Worm (Caenorhabditis elegans) whole organism, young adult: ENCODE measurements around the gene C24H11.1.
"Not testable (repeated sequence)": the region's sequence is repeated elsewhere in the genome, so short reads cannot be mapped to it uniquely, and the experiment has no call there.

Experiments used
- B0019.2 ChIP-seq: fragments of 200-800 bp; sonication (Bioruptor generic); conservative IDR thresholded peaks from 2 replicates; pipeline ENCODE4 v1.3.6; 2022; ENCODE audit warnings: missing genetic modification reagents, missing genetic modification characterization, missing compliant biosample characterization
- B0035.1 ChIP-seq: sonication (generic microtip); optimal IDR thresholded peaks from 2 replicates; lab custom pipeline; 2016; ENCODE audit warnings: missing genetic modification characterization, mild to moderate bottlenecking, missing compliant biosample characterization, missing genotype, missing genetic modification reagents
- B0336.3 ChIP-seq: fragments of 200-800 bp; sonication (Bioruptor generic); IDR thresholded peaks from 2 replicates; pipeline ENCODE4 v1.3.6; 2022; ENCODE audit warnings: missing genetic modification characterization, missing compliant biosample characterization
- C06A6.2 ChIP-seq: fragments of 200-800 bp; sonication (Bioruptor generic); conservative IDR thresholded peaks from 2 replicates; pipeline ENCODE4 v1.3.6; 2022; ENCODE audit warnings: missing genetic modification characterization, missing compliant biosample characterization
- D2030.7 ChIP-seq: fragments of 200-800 bp; sonication (Bioruptor generic); IDR thresholded peaks from 2 replicates; pipeline ENCODE4 v1.3.6; 2022; ENCODE audit warnings: missing genetic modification reagents, missing genetic modification characterization, missing compliant biosample characterization
- F10E7.11 ChIP-seq: sonication (generic microtip); optimal IDR thresholded peaks from 2 replicates; lab custom pipeline; 2017; ENCODE audit warnings: mild to moderate bottlenecking, missing genetic modification characterization, moderate library complexity, missing compliant biosample characterization
- F23B12.7 ChIP-seq: sonication (generic microtip); optimal IDR thresholded peaks from 2 replicates; lab custom pipeline; 2017; ENCODE audit warnings: missing genetic modification characterization, mild to moderate bottlenecking, missing compliant biosample characterization, antibody characterized with exemption, moderate library complexity; ENCODE audit not compliant: insufficient read depth
- F39B2.1 ChIP-seq: fragments of 200-800 bp; sonication (Bioruptor generic); IDR thresholded peaks from 2 replicates; pipeline ENCODE4 v1.3.6; 2022; ENCODE audit warnings: missing genetic modification reagents, missing genetic modification characterization, missing compliant biosample characterization
- F49E8.2 ChIP-seq: sonication (generic microtip); optimal IDR thresholded peaks from 3 replicates; lab custom pipeline; 2017; ENCODE audit warnings: missing genetic modification characterization, mild to moderate bottlenecking, missing compliant biosample characterization, antibody characterized with exemption, moderate library complexity; ENCODE audit not compliant: insufficient read depth
- F52B5.7 ChIP-seq: sonication (generic microtip); optimal IDR thresholded peaks from 2 replicates; lab custom pipeline; 2016; ENCODE audit warnings: mild to moderate bottlenecking, missing genetic modification characterization, missing compliant biosample characterization
- K11D2.4 ChIP-seq: fragments of 200-800 bp; sonication (Bioruptor generic); IDR thresholded peaks from 2 replicates; pipeline ENCODE4 v1.3.6; 2022; ENCODE audit warnings: missing genetic modification reagents, missing genetic modification characterization, missing compliant biosample characterization
- Y53F4B.3 ChIP-seq: fragments of 200-800 bp; sonication (Bioruptor generic); IDR thresholded peaks from 2 replicates; pipeline ENCODE4 v1.3.6; 2022; ENCODE audit warnings: missing genetic modification reagents, missing genetic modification characterization, missing compliant biosample characterization
- Y95B8A.8 ChIP-seq: fragments of 200-800 bp; sonication (Bioruptor generic); IDR thresholded peaks from 2 replicates; pipeline ENCODE4 v1.3.6; 2022; ENCODE audit warnings: missing genetic modification reagents, missing genetic modification characterization, missing compliant biosample characterization
- aptf-2 ChIP-seq: fragments of 200-800 bp; sonication (Bioruptor generic); conservative IDR thresholded peaks from 2 replicates; pipeline ENCODE4 v1.3.6; 2022; ENCODE audit warnings: missing genetic modification reagents, missing genetic modification characterization, missing compliant biosample characterization
- athp-1 ChIP-seq: sonication (generic microtip); optimal IDR thresholded peaks from 2 replicates; lab custom pipeline; 2017; ENCODE audit warnings: mild to moderate bottlenecking, missing genetic modification characterization, missing compliant biosample characterization
- ccch-3 ChIP-seq: fragments of 200-800 bp; sonication (Bioruptor generic); optimal IDR thresholded peaks from 2 replicates; lab custom pipeline; 2018; ENCODE audit warnings: mild to moderate bottlenecking, missing genetic modification characterization, missing compliant biosample characterization
- cebp-1 ChIP-seq, 2 experiments: fragments of 200-800 bp in 1 of 2; sonication (Bioruptor generic) in 1 of 2; sonication (generic microtip) in 1 of 2; IDR thresholded peaks in 1 of 2; optimal IDR thresholded peaks in 1 of 2; 2 replicates each; pipeline versions ENCODE4 v1.3.6 to Lab custom; 2017 to 2022; ENCODE audit warnings: missing compliant biosample characterization in 2 of 2, missing genetic modification characterization in 2 of 2, mild to moderate bottlenecking in 1 of 2, missing genetic modification reagents in 1 of 2, moderate library complexity in 1 of 2
- cebp-2 ChIP-seq: fragments of 200-800 bp; sonication (Bioruptor generic); IDR thresholded peaks from 2 replicates; pipeline ENCODE4 v1.3.6; 2022; ENCODE audit warnings: missing genetic modification characterization, missing compliant biosample characterization
- ceh-27 ChIP-seq: fragments of 200-800 bp; sonication (Bioruptor generic); optimal IDR thresholded peaks from 2 replicates; lab custom pipeline; 2018; ENCODE audit warnings: mild to moderate bottlenecking, missing genetic modification characterization, moderate library complexity, missing compliant biosample characterization
- ceh-40 ChIP-seq: fragments of 200-800 bp; sonication (Bioruptor generic); IDR thresholded peaks from 2 replicates; pipeline ENCODE4 v1.3.6; 2022; ENCODE audit warnings: missing genetic modification characterization, missing compliant biosample characterization
- efl-1 ChIP-seq: fragments of 150-350 bp; optimal IDR thresholded peaks from 2 replicates; lab custom pipeline; 2014; ENCODE audit warnings: missing biosample characterization, missing genetic modification reagents, missing genetic modification characterization
- egrh-3 ChIP-seq: fragments of 200-800 bp; sonication (Bioruptor generic); IDR thresholded peaks from 2 replicates; pipeline ENCODE4 v1.3.6; 2022; ENCODE audit warnings: missing genetic modification reagents, missing genetic modification characterization, missing compliant biosample characterization
- fkh-3 ChIP-seq: sonication (generic microtip); optimal IDR thresholded peaks from 2 replicates; lab custom pipeline; 2016; ENCODE audit warnings: mild to moderate bottlenecking, missing genetic modification characterization, missing compliant biosample characterization
- hrde-1 ChIP-seq: sonication (generic microtip); optimal IDR thresholded peaks from 2 replicates; lab custom pipeline; 2016; ENCODE audit warnings: missing genetic modification characterization, mild to moderate bottlenecking, missing compliant biosample characterization, moderate library complexity, missing genotype, missing genetic modification reagents, borderline replicate concordance
- let-607 ChIP-seq, 2 experiments: fragments of 200-800 bp in 1 of 2; sonication (Bioruptor generic) in 1 of 2; sonication (generic microtip) in 1 of 2; optimal IDR thresholded peaks; 2 replicates each; lab custom pipeline; 2016 to 2018; ENCODE audit warnings: mild to moderate bottlenecking in 2 of 2, missing compliant biosample characterization in 2 of 2, missing genetic modification characterization in 2 of 2, moderate library complexity in 2 of 2, missing genotype in 1 of 2
- lin-35 ChIP-seq, 3 experiments: fragments of 150-350 bp in 2 of 3; sonication (generic microtip) in 1 of 3; optimal IDR thresholded peaks; 2 replicates each; lab custom pipeline; 2014 to 2018; ENCODE audit warnings: missing biosample characterization in 3 of 3, missing genetic modification characterization in 3 of 3, missing genetic modification reagents in 3 of 3
- lin-54 ChIP-seq: fragments of 200-800 bp; sonication (Bioruptor generic); optimal IDR thresholded peaks from 2 replicates; lab custom pipeline; 2018; ENCODE audit warnings: mild to moderate bottlenecking, missing genetic modification characterization, missing compliant biosample characterization
- mcd-1 ChIP-seq: fragments of 200-800 bp; sonication (Bioruptor generic); IDR thresholded peaks from 2 replicates; pipeline ENCODE4 v1.3.6; 2022; ENCODE audit warnings: missing genetic modification reagents, missing genetic modification characterization, missing compliant biosample characterization
- mel-28 ChIP-seq: sonication (generic microtip); optimal IDR thresholded peaks from 2 replicates; lab custom pipeline; 2016; ENCODE audit warnings: borderline replicate concordance, mild to moderate bottlenecking, missing genetic modification characterization, missing compliant biosample characterization
- nhr-120 ChIP-seq: fragments of 200-800 bp; sonication (Bioruptor generic); IDR thresholded peaks from 2 replicates; pipeline ENCODE4 v1.3.6; 2022; ENCODE audit warnings: missing genetic modification characterization, missing compliant biosample characterization
- nhr-90 ChIP-seq: sonication (generic microtip); optimal IDR thresholded peaks from 2 replicates; lab custom pipeline; 2016; ENCODE audit warnings: missing genotype, mild to moderate bottlenecking, missing genetic modification characterization, missing compliant biosample characterization
- sea-2 ChIP-seq: fragments of 200-800 bp; sonication (Bioruptor generic); IDR thresholded peaks from 2 replicates; pipeline ENCODE4 v1.3.6; 2022; ENCODE audit warnings: missing genetic modification characterization, missing compliant biosample characterization
- snpc-1.3 ChIP-seq: sonication (generic microtip); optimal IDR thresholded peaks from 2 replicates; lab custom pipeline; 2017; ENCODE audit warnings: missing genetic modification characterization, mild to moderate bottlenecking, missing compliant biosample characterization, antibody characterized with exemption, moderate library complexity, missing genotype, missing genetic modification reagents; ENCODE audit not compliant: insufficient read depth
- snpc-3.4 ChIP-seq: sonication (generic microtip); optimal IDR thresholded peaks from 2 replicates; lab custom pipeline; 2017; ENCODE audit warnings: missing genetic modification characterization, mild to moderate bottlenecking, missing compliant biosample characterization, antibody characterized with exemption, moderate library complexity, missing genotype, missing genetic modification reagents
- tbx-9 ChIP-seq: sonication (generic microtip); optimal IDR thresholded peaks from 2 replicates; lab custom pipeline; 2016; ENCODE audit warnings: borderline replicate concordance, missing genetic modification characterization, inconsistent platforms, missing compliant biosample characterization

Gene C24H11.1

ce11 chrIII:11773581-11773980 lies 13.9 kb upstream of the C24H11.1 start, which contains the start of gene gbf-1:
Gene gbf-1 (minus strand): TSS chrIII:11773681.
- not testable (repeated sequence) for TF ChIP-seq D2030.7 (GFP tag; lab: Robert Waterston, UW); snpc-3.4 (tag; lab: Kevin White, UChicago); mel-28 (tag; lab: Kevin White, UChicago)
- TF ChIP-seq, all 124 proteins: peak for 0; not testable (repeated sequence) for 124

ce11 chrIII:11774508-11775000 lies 12.9 kb upstream of the C24H11.1 start, which contains the start of gene immp-1:
Gene immp-1 (plus strand): TSS chrIII:11774950.
- TF ChIP-seq F49E8.2 (tag; lab: Kevin White, UChicago) (no peak), ceh-27 (no peak), fkh-3 (tag; lab: Kevin White, UChicago) (no peak), F10E7.11 (tag; lab: Kevin White, UChicago) (no peak), sea-2 (GFP tag; lab: Robert Waterston, UW) (no peak), B0336.3 (no peak), Y53F4B.3 (GFP tag; lab: Robert Waterston, UW) (no peak), mcd-1 (GFP tag; lab: Robert Waterston, UW) (no peak), efl-1 (GFP tag; lab: Kevin White, UChicago) (no peak), nhr-120 (GFP tag; lab: Robert Waterston, UW) (no peak), Y95B8A.8 (GFP tag; lab: Robert Waterston, UW) (no peak), F23B12.7 (tag; lab: Kevin White, UChicago) (peak; percentile 14), lin-54 (GFP tag; lab: Kevin White, UChicago) (peak; percentile 11), lin-35 (GFP tag; optimal IDR thresholded peaks at IDR 0.05; lab: Kevin White, UChicago) (peak in 1 of 3 experiments; percentile 27), snpc-1.3 (tag; lab: Kevin White, UChicago) (peak; percentile 33), cebp-1 (GFP tag; IDR thresholded peaks at IDR 0.05; lab: Robert Waterston, UW) (no peak), cebp-1 (tag; optimal IDR thresholded peaks at IDR 0.05; lab: Kevin White, UChicago) (peak; percentile 82), tbx-9 (no peak), ceh-40 (GFP tag; lab: Robert Waterston, UW) (no peak), aptf-2 (GFP tag; lab: Robert Waterston, UW) (no peak), let-607 (tag; optimal IDR thresholded peaks at IDR 0.05; lab: Kevin White, UChicago) (peak; percentile 45 to 78), athp-1 (tag; lab: Kevin White, UChicago) (no peak), hrde-1 (tag; lab: Kevin White, UChicago) (no peak), K11D2.4 (GFP tag; lab: Robert Waterston, UW) (no peak), F52B5.7 (tag; lab: Kevin White, UChicago) (no peak), cebp-2 (GFP tag; lab: Robert Waterston, UW) (no peak), B0035.1 (tag; lab: Kevin White, UChicago) (no peak), B0019.2 (no peak), F39B2.1 (GFP tag; lab: Robert Waterston, UW) (no peak), egrh-3 (no peak), nhr-90 (tag; lab: Kevin White, UChicago) (no peak), ccch-3 (no peak), C06A6.2 (GFP tag; lab: Robert Waterston, UW) (no peak)
- TF ChIP-seq, all 124 proteins: peak for 6
